Worm (Caenorhabditis elegans): ENCODE results near the gene cyp-37A1.
A peak's percentile ranks its signal among the peaks of the same experiment; 100 is the strongest.

Gene cyp-37A1

ce11 chrII:13984551-13984950 lies 32.2 kb downstream of the cyp-37A1 start, which contains the start of gene sre-47:
TSS of gene sre-47 (minus strand) at chrII:13984651.
- TF ChIP-seq W03F9.2 (tag; optimal IDR thresholded peaks at IDR 0.05) (no peak), dao-5 (tag; optimal IDR thresholded peaks at IDR 0.05) (no peak), him-1 (tag; optimal IDR thresholded peaks at IDR 0.05) (no peak)

ce11 chrII:13982923-13983322 lies 33.8 kb downstream of the cyp-37A1 start, which contains the start of the genes Y39G8B.13 and Y39G8B.10:
TSS of gene Y39G8B.13 (minus strand) at chrII:13983047.
TSS of gene Y39G8B.10 (minus strand) at chrII:13983115.
- TF ChIP-seq W03F9.2 (tag; optimal IDR thresholded peaks at IDR 0.05), result no peak
- TF ChIP-seq him-1 (tag; optimal IDR thresholded peaks at IDR 0.05), result no peak
- no peak for TF ChIP-seq dao-5 (tag; optimal IDR thresholded peaks at IDR 0.05)

ce11 chrII:13982247-13982646 lies 34.5 kb downstream of the cyp-37A1 start:
- TF ChIP-seq W03F9.2 (tag; optimal IDR thresholded peaks at IDR 0.05) (no peak), dao-5 (tag; optimal IDR thresholded peaks at IDR 0.05) (no peak), him-1 (tag; optimal IDR thresholded peaks at IDR 0.05) (no peak)

- no peak for TF ChIP-seq dao-5 (tag; optimal IDR thresholded peaks at IDR 0.05)
- TF ChIP-seq W03F9.2 (tag; optimal IDR thresholded peaks at IDR 0.05), result no peak
- TF ChIP-seq him-1 (tag; optimal IDR thresholded peaks at IDR 0.05), result no peak
Measured at ce11 chrII:13981819-13982218, 34.9 kb downstream of the cyp-37A1 start.

ce11 chrII:13981097-13981496 lies 35.7 kb downstream of the cyp-37A1 start, which contains the start of gene Y39G8B.9:
TSS of gene Y39G8B.9 (plus strand) at chrII:13981365.
- TF ChIP-seq W03F9.2 (tag; optimal IDR thresholded peaks at IDR 0.05) (no peak), dao-5 (tag; optimal IDR thresholded peaks at IDR 0.05) (no peak), him-1 (tag; optimal IDR thresholded peaks at IDR 0.05) (no peak)

ce11 chrII:13979833-13980513 lies 36.8 kb downstream of the cyp-37A1 start, which contains the start of gene sre-48:
TSS of gene sre-48 (minus strand) at chrII:13979883.
- TF ChIP-seq W03F9.2 (tag; optimal IDR thresholded peaks at IDR 0.05) (no peak), him-1 (tag; optimal IDR thresholded peaks at IDR 0.05) (no peak), dao-5 (tag; optimal IDR thresholded peaks at IDR 0.05) (no peak)

- TF ChIP-seq W03F9.2 (tag; optimal IDR thresholded peaks at IDR 0.05) (no peak), him-1 (tag; optimal IDR thresholded peaks at IDR 0.05) (no peak), dao-5 (tag; optimal IDR thresholded peaks at IDR 0.05) (no peak)
Measured at ce11 chrII:13977701-13978100, 39.1 kb downstream of the cyp-37A1 start.

ce11 chrII:13976161-13976560 lies 40.6 kb downstream of the cyp-37A1 start, which contains the start of gene Y39G8B.2:
TSS of gene Y39G8B.2 (minus strand) at chrII:13976221.
- TF ChIP-seq dao-5 (tag; optimal IDR thresholded peaks at IDR 0.05) (no peak), him-1 (tag; optimal IDR thresholded peaks at IDR 0.05) (no peak), W03F9.2 (tag; optimal IDR thresholded peaks at IDR 0.05) (no peak)

ce11 chrII:13974136-13974535 lies 42.6 kb downstream of the cyp-37A1 start:
- TF ChIP-seq W03F9.2 (tag; optimal IDR thresholded peaks at IDR 0.05), result no peak
- no peak for TF ChIP-seq him-1 (tag; optimal IDR thresholded peaks at IDR 0.05)
- TF ChIP-seq dao-5 (tag; optimal IDR thresholded peaks at IDR 0.05), result no peak

- TF ChIP-seq dao-5 (tag; optimal IDR thresholded peaks at IDR 0.05), result no peak
- TF ChIP-seq W03F9.2 (tag; optimal IDR thresholded peaks at IDR 0.05), result peak; percentile 27
Measured at ce11 chrII:13973514-13973913, 43.3 kb downstream of the cyp-37A1 start, which contains the start of gene Y39G8B.1. TSS of gene Y39G8B.1 (minus strand) at chrII:13973812.

- TF ChIP-seq dao-5 (tag; optimal IDR thresholded peaks at IDR 0.05), result no peak
Measured at ce11 chrII:13972199-13972598, 44.6 kb downstream of the cyp-37A1 start.

ce11 chrII:13968979-13969378 lies 47.8 kb downstream of the cyp-37A1 start, which contains the start of gene sre-43:
TSS of gene sre-43 (minus strand) at chrII:13969079.
- TF ChIP-seq him-1 (tag; optimal IDR thresholded peaks at IDR 0.05) (no peak), W03F9.2 (tag; optimal IDR thresholded peaks at IDR 0.05) (no peak), dao-5 (tag; optimal IDR thresholded peaks at IDR 0.05) (no peak)

ce11 chrII:13966242-13966641 lies 50.5 kb downstream of the cyp-37A1 start, which contains the start of gene W07G1.7:
TSS of gene W07G1.7 (minus strand) at chrII:13966342.
- TF ChIP-seq W03F9.2 (tag; optimal IDR thresholded peaks at IDR 0.05) (no peak), him-1 (tag; optimal IDR thresholded peaks at IDR 0.05) (no peak), dao-5 (tag; optimal IDR thresholded peaks at IDR 0.05) (no peak)

ce11 chrII:13964325-13964724 lies 52.4 kb downstream of the cyp-37A1 start:
- TF ChIP-seq W03F9.2 (tag; optimal IDR thresholded peaks at IDR 0.05) (no peak), him-1 (tag; optimal IDR thresholded peaks at IDR 0.05) (no peak), dao-5 (tag; optimal IDR thresholded peaks at IDR 0.05) (no peak)
